Fruit fly (Drosophila melanogaster): Measurements from ENCODE around the gene CG10366.

CG10366 gene

dm6 chr2L:19575626-19576298, 8.3 kb upstream of the CG10366 start (continued):
- peak; percentile 93 for TF ChIP-seq CG7357 (GFP tag; IDR thresholded peaks at IDR 0.05)
- peak; percentile 35 for TF ChIP-seq gfzf (GFP tag; optimal IDR thresholded peaks at IDR 0.05)
- peak; percentile 93 for TF ChIP-seq CG8089 (GFP tag; optimal IDR thresholded peaks at IDR 0.05)
- TF ChIP-seq HLH3B (GFP tag; IDR thresholded peaks at IDR 0.05), result peak; percentile 92
- peak; percentile 75 for TF ChIP-seq CG31365 (tag; optimal IDR thresholded peaks at IDR 0.05)
- TF ChIP-seq CG32772 (GFP tag; IDR thresholded peaks at IDR 0.05), result peak; percentile 92
- TF ChIP-seq CrebB (tag; optimal IDR thresholded peaks at IDR 0.05), result peak; percentile 79
- TF ChIP-seq tup (GFP tag; optimal IDR thresholded peaks at IDR 0.05), result peak; percentile 85
- TF ChIP-seq CG6272 (GFP tag; IDR thresholded peaks at IDR 0.05), result peak; percentile 94
- peak; percentile 97 for TF ChIP-seq CG18262 (tag; optimal IDR thresholded peaks at IDR 0.05)
- TF ChIP-seq CG6813 (GFP tag; optimal IDR thresholded peaks at IDR 0.05), result peak; percentile 86
- no peak for TF ChIP-seq sc (optimal IDR thresholded peaks at IDR 0.05)
- peak; percentile 91 for TF ChIP-seq sc (GFP tag; optimal IDR thresholded peaks at IDR 0.05)
- TF ChIP-seq CG10431 (GFP tag; optimal IDR thresholded peaks at IDR 0.05), result peak; percentile 73
- peak; percentile 67 for TF ChIP-seq exex (tag; optimal IDR thresholded peaks at IDR 0.05)
- TF ChIP-seq slbo (GFP tag; IDR thresholded peaks at IDR 0.05), result peak; percentile 96
- TF ChIP-seq pum (GFP tag; optimal IDR thresholded peaks at IDR 0.05), result peak; percentile 96
- 0 out of 3 replicates have a peak, but pooled peaks have one; percentile 14 for TF ChIP-seq CG6791 (GFP tag; IDR thresholded peaks at IDR 0.05; ENCODE audit: partially characterized antibody)
- TF ChIP-seq scrt (GFP tag; optimal IDR thresholded peaks at IDR 0.05), result peak; percentile 89
- peak; percentile 59 for TF ChIP-seq Adf1 (GFP tag; IDR thresholded peaks at IDR 0.05)
- peak; percentile 88 for TF ChIP-seq CG4328 (GFP tag; optimal IDR thresholded peaks at IDR 0.05)
- peak in 2 of 3 experiments; percentile 44 to 97 for TF ChIP-seq lola (GFP tag; optimal IDR thresholded peaks at IDR 0.05)
- TF ChIP-seq CTCF (GFP tag; optimal IDR thresholded peaks at IDR 0.05), result peak; percentile 67
- peak; percentile 85 for TF ChIP-seq ap (GFP tag; IDR thresholded peaks at IDR 0.05)
- peak; percentile 84 for TF ChIP-seq CG11247 (GFP tag; IDR thresholded peaks at IDR 0.05)
- TF ChIP-seq Blimp-1 (GFP tag; optimal IDR thresholded peaks at IDR 0.05), result peak; percentile 94
- peak; percentile 52 for TF ChIP-seq Sry-β (GFP tag; optimal IDR thresholded peaks at IDR 0.05)
- TF ChIP-seq CG9797 (GFP tag; optimal IDR thresholded peaks at IDR 0.05), result peak; percentile 51
- TF ChIP-seq CG2129 (GFP tag; IDR thresholded peaks at IDR 0.05; ENCODE audit: partially characterized antibody), result no peak
- TF ChIP-seq CG16815 (GFP tag; optimal IDR thresholded peaks at IDR 0.05), result peak; percentile 97
- peak; percentile 94 for TF ChIP-seq caup (GFP tag; optimal IDR thresholded peaks at IDR 0.05; ENCODE audit: severe bottlenecking)
- TF ChIP-seq Hmr (GFP tag; optimal IDR thresholded peaks at IDR 0.05), result peak; percentile 97
- TF ChIP-seq cas (GFP tag; IDR thresholded peaks at IDR 0.05), result peak; percentile 74
- peak; percentile 96 for TF ChIP-seq tx (GFP tag; optimal IDR thresholded peaks at IDR 0.05)
- peak; percentile 87 for TF ChIP-seq dm (GFP tag; optimal IDR thresholded peaks at IDR 0.05)
- peak; percentile 24 for TF ChIP-seq YL-1 (GFP tag; optimal IDR thresholded peaks at IDR 0.05)
- TF ChIP-seq Eip74EF (GFP tag; optimal IDR thresholded peaks at IDR 0.05), result peak in 1 of 2 experiments; percentile 97
- peak; percentile 95 for TF ChIP-seq Drgx (GFP tag; IDR thresholded peaks at IDR 0.05)
- peak; percentile 94 for TF ChIP-seq CG8944 (GFP tag; optimal IDR thresholded peaks at IDR 0.05)
- TF ChIP-seq CG8388 (GFP tag; optimal IDR thresholded peaks at IDR 0.05), result peak; percentile 94
- TF ChIP-seq lilli (GFP tag; optimal IDR thresholded peaks at IDR 0.05), result peak; percentile 98
- peak; percentile 98 for TF ChIP-seq Meics (GFP tag; optimal IDR thresholded peaks at IDR 0.05)
- TF ChIP-seq Asciz (GFP tag; optimal IDR thresholded peaks at IDR 0.05), result peak; percentile 92
- peak; percentile 100 for TF ChIP-seq pfk (GFP tag; optimal IDR thresholded peaks at IDR 0.05)
- TF ChIP-seq danr (GFP tag; IDR thresholded peaks at IDR 0.05), result peak; percentile 94
- TF ChIP-seq D19B (GFP tag; optimal IDR thresholded peaks at IDR 0.05), result peak; percentile 92
- TF ChIP-seq Gsc (GFP tag; IDR thresholded peaks at IDR 0.05), result no peak
- peak; percentile 77 for TF ChIP-seq CG1832 (GFP tag; optimal IDR thresholded peaks at IDR 0.05)
- no peak; the same call in 1 of the 2 replicates for TF ChIP-seq CG4360 (GFP tag; IDR thresholded peaks at IDR 0.05)

Measured in whole organism, embryonic.